Worm (Caenorhabditis elegans) whole organism, mixed stage, embryonic: Measurements from ENCODE around the gene mttu-1.

Source experiments
- M03D4.4 ChIP-seq: sonication (generic microtip); optimal IDR thresholded peaks from 2 replicates; lab custom pipeline; 2017; ENCODE audit warnings: mild to moderate bottlenecking, missing genetic modification characterization, missing compliant biosample characterization
- bed-3 ChIP-seq: fragments of 200-800 bp; sonication (Bioruptor generic); optimal IDR thresholded peaks from 3 replicates; lab custom pipeline; 2018; ENCODE audit warnings: mild to moderate bottlenecking, missing genetic modification characterization, moderate library complexity, missing compliant biosample characterization
- blmp-1 ChIP-seq: fragments of 150-350 bp; optimal IDR thresholded peaks from 2 replicates; lab custom pipeline; 2014; ENCODE audit warnings: missing biosample characterization, missing genetic modification characterization
- ceh-39 ChIP-seq: fragments of 150-350 bp; optimal IDR thresholded peaks from 2 replicates; lab custom pipeline; 2014; ENCODE audit warnings: missing biosample characterization, missing genetic modification characterization
- ceh-43 ChIP-seq: fragments of 200-800 bp; sonication (Bioruptor generic); optimal IDR thresholded peaks from 2 replicates; lab custom pipeline; 2018; ENCODE audit warnings: mild to moderate bottlenecking, missing genetic modification characterization, moderate library complexity, missing compliant biosample characterization
- ces-1 ChIP-seq: fragments of 150-350 bp; optimal IDR thresholded peaks from 2 replicates; lab custom pipeline; 2014; ENCODE audit warnings: missing biosample characterization, missing genetic modification reagents, missing genetic modification characterization
- cnd-1 ChIP-seq: fragments of 200-800 bp; sonication (Bioruptor generic); optimal IDR thresholded peaks from 2 replicates; lab custom pipeline; 2018; ENCODE audit warnings: mild to moderate bottlenecking, missing genetic modification characterization, missing compliant biosample characterization
- drap-1 ChIP-seq: fragments of 200-800 bp; sonication (Bioruptor generic); optimal IDR thresholded peaks from 3 replicates; lab custom pipeline; 2018; ENCODE audit warnings: mild to moderate bottlenecking, missing genetic modification characterization, missing compliant biosample characterization
- elt-1 ChIP-seq: sonication (generic microtip); optimal IDR thresholded peaks from 2 replicates; lab custom pipeline; 2017; ENCODE audit warnings: missing genetic modification characterization, mild to moderate bottlenecking, missing compliant biosample characterization, antibody characterized with exemption, moderate library complexity, borderline replicate concordance; ENCODE audit not compliant: insufficient read depth
- flh-1 ChIP-seq: fragments of 200-800 bp; sonication (Bioruptor generic); optimal IDR thresholded peaks from 2 replicates; lab custom pipeline; 2018; ENCODE audit warnings: mild to moderate bottlenecking, missing genetic modification characterization, moderate library complexity, missing compliant biosample characterization
- ham-2 ChIP-seq: fragments of 200-800 bp; sonication (Bioruptor generic); optimal IDR thresholded peaks from 2 replicates; lab custom pipeline; 2018; ENCODE audit warnings: mild to moderate bottlenecking, missing genetic modification characterization, missing compliant biosample characterization
- hlh-1 ChIP-seq: fragments of 150-350 bp; optimal IDR thresholded peaks from 2 replicates; lab custom pipeline; 2014; ENCODE audit warnings: missing biosample characterization, missing genetic modification reagents, missing genetic modification characterization
- lin-13 ChIP-seq: fragments of 150-350 bp; optimal IDR thresholded peaks from 2 replicates; lab custom pipeline; 2014; ENCODE audit warnings: missing biosample characterization, missing genetic modification characterization
- lin-32 ChIP-seq: fragments of 200-800 bp; sonication (Bioruptor generic); optimal IDR thresholded peaks from 2 replicates; lab custom pipeline; 2018; ENCODE audit warnings: mild to moderate bottlenecking, missing genetic modification characterization, missing compliant biosample characterization
- lsy-2 ChIP-seq: fragments of 150-350 bp; optimal IDR thresholded peaks from 2 replicates; lab custom pipeline; 2014; ENCODE audit warnings: missing biosample characterization, missing genetic modification characterization
- mab-5 ChIP-seq: fragments of 150-350 bp; optimal IDR thresholded peaks from 2 replicates; lab custom pipeline; 2014; ENCODE audit warnings: missing biosample characterization, missing genetic modification characterization
- mep-1 ChIP-seq: fragments of 150-350 bp; optimal IDR thresholded peaks from 2 replicates; lab custom pipeline; 2017; ENCODE audit warnings: missing biosample characterization, missing genetic modification reagents, missing genetic modification characterization, inconsistent platforms
- mls-2 ChIP-seq: sonication (generic microtip); optimal IDR thresholded peaks from 2 replicates; lab custom pipeline; 2016; ENCODE audit warnings: mild to moderate bottlenecking, missing genetic modification characterization, moderate library complexity, missing compliant biosample characterization
- nhr-2 ChIP-seq: fragments of 150-350 bp; optimal IDR thresholded peaks from 2 replicates; lab custom pipeline; 2014; ENCODE audit warnings: missing biosample characterization, missing genetic modification characterization
- nhr-237 ChIP-seq: fragments of 150-350 bp; optimal IDR thresholded peaks from 2 replicates; lab custom pipeline; 2014; ENCODE audit warnings: missing biosample characterization, missing genetic modification characterization
- nhr-76 ChIP-seq: sonication (generic microtip); optimal IDR thresholded peaks from 2 replicates; lab custom pipeline; 2017; ENCODE audit warnings: missing biosample characterization, missing genetic modification characterization
- pha-4 ChIP-seq: fragments of 150-350 bp; optimal IDR thresholded peaks from 2 replicates; lab custom pipeline; 2018; ENCODE audit warnings: missing biosample characterization, missing genetic modification reagents, missing genetic modification characterization
- sem-2 ChIP-seq: fragments of 200-800 bp; sonication (Bioruptor generic); optimal IDR thresholded peaks from 2 replicates; lab custom pipeline; 2018; ENCODE audit warnings: mild to moderate bottlenecking, missing genetic modification characterization, missing compliant biosample characterization
- snpc-4 ChIP-seq: fragments of 150-350 bp; optimal IDR thresholded peaks from 2 replicates; lab custom pipeline; 2014; ENCODE audit warnings: missing biosample characterization, missing genetic modification characterization
- sptf-1 ChIP-seq: sonication (generic microtip); optimal IDR thresholded peaks from 2 replicates; lab custom pipeline; 2017; ENCODE audit warnings: mild to moderate bottlenecking, missing genetic modification characterization, moderate library complexity, missing compliant biosample characterization
- tbx-8 ChIP-seq: fragments of 200-800 bp; sonication (Bioruptor generic); optimal IDR thresholded peaks from 2 replicates; lab custom pipeline; 2018; ENCODE audit warnings: mild to moderate bottlenecking, missing genetic modification characterization, moderate library complexity, missing compliant biosample characterization
- unc-120 ChIP-seq: sonication (generic microtip); optimal IDR thresholded peaks from 2 replicates; lab custom pipeline; 2017; ENCODE audit warnings: missing genetic modification characterization, missing compliant biosample characterization; ENCODE audit not compliant: poor library complexity, severe bottlenecking
- unc-62 ChIP-seq: fragments of 150-350 bp; optimal IDR thresholded peaks from 2 replicates; lab custom pipeline; 2014; ENCODE audit warnings: missing biosample characterization, missing genetic modification reagents, missing genetic modification characterization
- zip-8 ChIP-seq: fragments of 150-350 bp; optimal IDR thresholded peaks from 2 replicates; lab custom pipeline; 2014; ENCODE audit warnings: missing biosample characterization, missing genetic modification characterization
- ztf-11 ChIP-seq: fragments of 150-350 bp; optimal IDR thresholded peaks from 2 replicates; lab custom pipeline; 2014; ENCODE audit warnings: missing biosample characterization, missing genetic modification characterization

The mttu-1 gene

DNA sequence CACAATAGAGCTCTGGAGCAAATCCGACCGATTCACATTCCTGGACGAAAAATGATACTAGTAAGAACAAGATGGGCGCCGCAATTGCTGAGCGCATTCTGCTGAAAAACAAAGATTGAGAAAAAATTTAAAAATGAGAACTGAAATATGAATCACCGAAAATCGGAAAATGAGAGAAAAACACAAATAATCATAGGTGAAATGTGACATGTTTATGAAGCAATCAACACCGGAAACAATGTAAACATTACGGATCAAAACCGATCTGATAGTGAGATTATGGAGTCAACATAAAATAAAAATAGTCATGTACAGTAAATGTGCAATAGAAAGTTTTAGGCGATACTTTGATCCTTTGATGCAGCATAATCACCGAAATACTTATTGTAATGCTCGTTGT, 17.2 kb upstream of the mttu-1 start, which contains the start of gene dnj-2:
dnj-2 (minus strand) TSS at position 101 of the 400 bp plus-strand sequence.
- TF ChIP-seq ceh-43 (GFP tag; lab: Kevin White, UChicago) (no peak), mab-5 (tag; lab: Kevin White, UChicago) (no peak), ham-2 (GFP tag; lab: Kevin White, UChicago) (no peak), sem-2 (GFP tag; lab: Kevin White, UChicago) (no peak), nhr-76 (tag; lab: Kevin White, UChicago) (no peak), hlh-1 (no peak)

DNA sequence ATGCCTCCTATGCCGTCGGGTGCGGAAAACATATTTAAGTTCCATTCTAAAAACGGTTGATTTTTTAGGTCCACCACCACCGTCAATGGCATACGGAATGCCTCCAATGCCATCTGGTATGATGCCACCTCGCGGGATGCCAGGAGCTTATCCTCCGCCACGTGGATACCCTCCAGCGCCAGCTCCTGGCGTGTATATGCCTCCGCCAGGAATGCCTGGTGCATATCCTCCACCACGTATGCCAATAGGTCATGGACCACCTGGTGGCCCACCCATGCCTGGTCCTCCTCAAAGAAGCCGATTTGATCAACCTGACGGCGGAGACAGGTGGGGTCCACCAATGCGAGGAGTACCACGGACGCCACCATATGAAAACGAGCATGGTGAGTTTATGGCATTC, 14.8 kb upstream of the mttu-1 start:
- TF ChIP-seq sptf-1 (tag; lab: Kevin White, UChicago), result peak; percentile 21
- no peak for TF ChIP-seq ztf-11 (tag; lab: Kevin White, UChicago)
- peak; percentile 38 for TF ChIP-seq lin-32 (GFP tag; lab: Kevin White, UChicago)
- TF ChIP-seq, all 35 proteins: peak for 2

DNA sequence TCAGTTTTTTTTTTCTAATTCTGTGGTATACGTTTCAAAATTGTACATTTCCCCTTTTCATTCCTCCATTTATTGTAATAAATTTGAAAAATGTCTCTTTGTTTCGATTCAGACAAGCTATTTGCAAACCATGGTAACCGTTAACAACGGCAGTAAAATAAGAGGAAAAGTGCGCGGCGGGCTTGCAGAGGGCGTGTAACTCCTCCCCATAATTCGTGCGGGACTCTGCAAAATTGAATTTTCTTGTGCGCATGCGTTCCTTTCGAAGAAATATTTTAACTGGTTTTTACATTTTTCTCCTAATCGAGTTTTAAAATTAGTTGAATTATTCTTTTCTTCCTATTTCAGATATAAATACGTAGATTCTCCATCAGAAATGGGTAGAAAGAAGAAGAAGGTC, 13.9 kb upstream of the mttu-1 start, which contains the start of gene znf-207:
znf-207 (plus strand) TSS at position 349 of the 400 bp plus-strand sequence.
- no peak for TF ChIP-seq zip-8
- no peak for TF ChIP-seq tbx-8 (GFP tag; lab: Kevin White, UChicago)
- TF ChIP-seq ces-1 (GFP tag; lab: Kevin White, UChicago), result peak; percentile 95
- TF ChIP-seq nhr-76 (tag; lab: Kevin White, UChicago), result no peak
- peak; percentile 9 for TF ChIP-seq lin-32 (GFP tag; lab: Kevin White, UChicago)
- peak; percentile 47 for TF ChIP-seq ztf-11 (tag; lab: Kevin White, UChicago)
- peak; percentile 28 for TF ChIP-seq lin-13 (tag; lab: Kevin White, UChicago)
- peak; percentile 45 for TF ChIP-seq cnd-1
- TF ChIP-seq M03D4.4 (tag; lab: Kevin White, UChicago), result peak; percentile 49
- TF ChIP-seq drap-1 (GFP tag; lab: Kevin White, UChicago), result peak; percentile 44
- peak; percentile 45 for TF ChIP-seq unc-120 (tag; lab: Kevin White, UChicago)
- TF ChIP-seq sptf-1 (tag; lab: Kevin White, UChicago), result peak; percentile 76
- TF ChIP-seq pha-4 (tag; lab: Kevin White, UChicago), result peak; percentile 25
- peak; percentile 47 for TF ChIP-seq mep-1 (tag; lab: Kevin White, UChicago)
- TF ChIP-seq lsy-2, result peak; percentile 26
- TF ChIP-seq unc-62 (GFP tag; lab: Kevin White, UChicago), result no peak
- TF ChIP-seq elt-1 (tag; lab: Kevin White, UChicago), result peak; percentile 20
- TF ChIP-seq snpc-4 (tag; lab: Kevin White, UChicago), result no peak
- TF ChIP-seq nhr-2, result no peak
- TF ChIP-seq flh-1, result peak; percentile 5
- peak; percentile 29 for TF ChIP-seq ceh-43 (GFP tag; lab: Kevin White, UChicago)
- TF ChIP-seq nhr-237, result peak; percentile 16
- TF ChIP-seq mls-2 (tag; lab: Kevin White, UChicago), result peak; percentile 48

DNA sequence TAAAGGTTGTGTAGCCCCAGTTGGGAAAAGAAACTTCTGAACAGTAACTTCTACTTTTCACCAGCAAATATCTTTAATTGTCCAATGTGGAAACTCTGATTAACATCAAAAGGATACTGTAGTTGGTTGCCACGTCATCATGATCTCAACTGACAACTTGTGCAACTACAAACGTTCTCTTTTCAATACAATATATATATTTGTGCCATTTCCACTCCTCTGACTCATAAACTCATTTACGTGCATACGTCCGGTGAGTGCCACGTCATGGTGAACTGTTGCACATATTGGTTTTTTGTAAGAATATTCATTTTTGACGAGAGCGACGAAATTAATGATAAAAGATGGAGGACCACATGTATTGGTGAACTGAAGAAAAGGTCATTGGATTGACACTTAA, 11.1 kb upstream of the mttu-1 start:
- TF ChIP-seq ztf-11 (tag; lab: Kevin White, UChicago) (no peak), pha-4 (tag; lab: Kevin White, UChicago) (no peak), nhr-76 (tag; lab: Kevin White, UChicago) (no peak), sptf-1 (tag; lab: Kevin White, UChicago) (no peak), tbx-8 (GFP tag; lab: Kevin White, UChicago) (no peak), snpc-4 (tag; lab: Kevin White, UChicago) (no peak), zip-8 (no peak), M03D4.4 (tag; lab: Kevin White, UChicago) (no peak), elt-1 (tag; lab: Kevin White, UChicago) (no peak), cnd-1 (no peak), lsy-2 (no peak), flh-1 (no peak), blmp-1 (tag; lab: Kevin White, UChicago) (no peak), ceh-43 (GFP tag; lab: Kevin White, UChicago) (no peak), ceh-39 (no peak), bed-3 (GFP tag; lab: Kevin White, UChicago) (no peak), mep-1 (tag; lab: Kevin White, UChicago) (no peak)

DNA sequence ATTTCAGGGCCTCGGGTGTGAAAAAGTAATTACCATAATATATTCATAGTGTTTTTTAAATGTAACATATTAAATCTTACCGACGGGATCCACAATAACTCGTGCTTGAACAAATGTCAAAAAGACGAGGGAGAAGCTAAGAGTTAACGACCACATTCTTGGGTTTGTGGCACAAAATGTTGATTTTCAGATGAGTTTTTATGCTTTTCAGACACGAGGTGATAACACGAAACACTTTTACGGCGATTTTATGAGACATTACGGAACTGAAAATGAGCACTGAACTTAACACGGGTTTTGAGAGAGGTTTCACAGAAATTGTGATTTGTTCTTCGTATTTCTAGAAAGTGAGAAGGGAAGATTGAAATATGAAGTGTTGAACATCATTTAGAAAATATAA, 9.9 kb upstream of the mttu-1 start, which contains the start of gene B0035.13:
B0035.13 (minus strand) TSS at position 173 of the 400 bp plus-strand sequence.
- TF ChIP-seq mab-5 (tag; lab: Kevin White, UChicago), result no peak
- TF ChIP-seq, all 35 proteins: peak for 0
